Worm (Caenorhabditis elegans) whole organism, L4 larva: ENCODE measurements around the gene pmt-2.

ENCODE experiments used
- T26A8.4 ChIP-seq: fragments of 200-800 bp; sonication (Bioruptor generic); IDR thresholded peaks from 2 replicates; pipeline ENCODE4 v1.3.6; 2022; ENCODE audit warnings: missing genetic modification characterization, missing compliant biosample characterization
- arid-1 ChIP-seq: fragments of 200-800 bp; sonication (Bioruptor generic); conservative IDR thresholded peaks from 2 replicates; pipeline ENCODE4 v1.3.6; 2022; ENCODE audit warnings: missing genetic modification reagents, missing genetic modification characterization, missing compliant biosample characterization
- ctbp-1 ChIP-seq: fragments of 200-800 bp; sonication (Bioruptor generic); IDR thresholded peaks from 2 replicates; pipeline ENCODE4 v1.3.6; 2022; ENCODE audit warnings: missing genetic modification reagents, missing genetic modification characterization, missing compliant biosample characterization
- daf-12 ChIP-seq: fragments of 150-350 bp; optimal IDR thresholded peaks from 2 replicates; lab custom pipeline; 2014; ENCODE audit warnings: missing biosample characterization, missing genetic modification reagents, missing genetic modification characterization
- dmd-6 ChIP-seq: fragments of 200-800 bp; sonication (Bioruptor generic); IDR thresholded peaks from 2 replicates; pipeline ENCODE4 v1.3.6; 2022; ENCODE audit warnings: missing genetic modification reagents, missing genetic modification characterization, missing compliant biosample characterization
- hif-1 ChIP-seq, 2 experiments: sonication (generic microtip); optimal IDR thresholded peaks; 2 replicates each; lab custom pipeline; 2016 to 2017; ENCODE audit warnings: missing compliant biosample characterization in 2 of 2, missing genetic modification characterization in 2 of 2, missing genetic modification reagents in 2 of 2, missing genotype in 2 of 2, mild to moderate bottlenecking in 1 of 2
- madf-9 ChIP-seq: fragments of 200-800 bp; sonication (Bioruptor generic); conservative IDR thresholded peaks from 2 replicates; pipeline ENCODE4 v1.3.6; 2022; ENCODE audit warnings: missing genetic modification reagents, missing genetic modification characterization, missing compliant biosample characterization
- mdl-1 ChIP-seq, 2 experiments: fragments of 150-350 bp in 1 of 2; sonication (generic microtip) in 1 of 2; optimal IDR thresholded peaks; 2 replicates each; lab custom pipeline; 2014 to 2017; ENCODE audit warnings: missing biosample characterization in 2 of 2, missing genetic modification characterization in 2 of 2
- nhr-102 ChIP-seq: sonication (generic microtip); optimal IDR thresholded peaks from 2 replicates; lab custom pipeline; 2016; ENCODE audit warnings: mild to moderate bottlenecking, missing genetic modification characterization, moderate library complexity, missing compliant biosample characterization
- unc-130 ChIP-seq: sonication (generic microtip); optimal IDR thresholded peaks from 2 replicates; lab custom pipeline; 2016; ENCODE audit warnings: missing genetic modification reagents, missing genetic modification characterization, missing compliant biosample characterization
- unc-39 ChIP-seq: sonication (generic microtip); optimal IDR thresholded peaks from 2 replicates; lab custom pipeline; 2017; ENCODE audit warnings: missing biosample characterization, missing genetic modification characterization
- unc-62 ChIP-seq, 3 experiments: fragments of 150-350 bp in 1 of 3; sonication (generic microtip); optimal IDR thresholded peaks in 2 of 3; peaks in 1 of 3; 1 replicate in 1 of 3; 2 replicates in 2 of 3; lab custom pipeline; 2014 to 2017; ENCODE audit warnings: missing biosample characterization in 3 of 3, missing genetic modification characterization in 3 of 3, missing genetic modification reagents in 3 of 3, missing genotype in 1 of 3
- vab-7 ChIP-seq: fragments of 200-800 bp; sonication (Bioruptor generic); IDR thresholded peaks from 2 replicates; pipeline ENCODE4 v1.3.6; 2022; ENCODE audit warnings: missing genetic modification reagents, missing genetic modification characterization, missing compliant biosample characterization
- zag-1 ChIP-seq: fragments of 150-350 bp; optimal IDR thresholded peaks from 2 replicates; lab custom pipeline; 2014; ENCODE audit warnings: missing biosample characterization, missing genetic modification characterization

pmt-2 gene

DNA sequence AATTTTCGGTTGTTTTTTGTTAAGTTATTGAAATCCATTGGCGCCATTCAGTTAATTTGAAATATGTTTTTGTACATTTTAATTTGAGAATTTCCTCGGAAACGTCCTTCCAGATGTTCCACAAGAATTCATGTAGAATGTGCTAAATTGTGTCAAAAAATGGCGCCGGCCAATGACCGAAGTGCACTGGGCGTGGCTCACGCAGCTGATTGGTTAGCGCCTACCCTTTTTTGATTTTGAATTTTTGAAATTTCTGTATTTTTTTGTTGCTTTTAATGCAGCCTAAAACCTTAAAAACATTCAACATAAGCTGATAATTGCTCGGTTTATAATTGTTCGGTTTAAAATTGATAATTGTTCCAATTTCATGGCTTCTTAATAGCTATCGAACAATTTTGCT, 48.4 kb downstream of the pmt-2 start:
- TF ChIP-seq vab-7 (GFP tag; lab: Robert Waterston, UW) (no peak), nhr-102 (tag; lab: Kevin White, UChicago) (no peak), daf-12 (tag; lab: Kevin White, UChicago) (no peak), unc-130 (no peak), mdl-1 (tag; optimal IDR thresholded peaks at IDR 0.05; lab: Kevin White, UChicago) (no peak), zag-1 (no peak), dmd-6 (no peak)

DNA sequence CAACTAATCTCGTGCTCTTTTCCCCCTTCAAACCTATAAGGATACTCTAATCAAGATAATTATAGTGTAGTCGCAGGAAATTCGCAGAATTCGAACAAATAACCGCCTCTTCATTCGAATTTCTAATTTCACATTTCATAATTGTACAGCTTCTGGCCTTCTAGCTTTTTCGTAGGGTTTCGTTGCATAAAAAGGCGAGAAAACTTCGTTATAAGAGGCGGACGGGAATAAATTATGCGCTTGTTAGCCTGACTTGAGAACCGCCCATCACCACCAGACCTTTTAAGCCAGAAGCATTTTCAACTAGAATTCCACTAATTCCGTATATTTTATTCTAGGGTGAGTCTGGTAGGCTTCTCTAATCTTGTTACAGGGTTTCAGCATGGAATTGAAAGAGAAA, 53.3 kb downstream of the pmt-2 start, which contains the start of gene K03B4.4:
TSS of gene K03B4.4 (plus strand) at position 301 of the 400 bp plus-strand sequence.
- TF ChIP-seq hif-1 (tag; optimal IDR thresholded peaks at IDR 0.05; lab: Kevin White, UChicago) (no peak), ctbp-1 (GFP tag; lab: Robert Waterston, UW) (no peak)

DNA sequence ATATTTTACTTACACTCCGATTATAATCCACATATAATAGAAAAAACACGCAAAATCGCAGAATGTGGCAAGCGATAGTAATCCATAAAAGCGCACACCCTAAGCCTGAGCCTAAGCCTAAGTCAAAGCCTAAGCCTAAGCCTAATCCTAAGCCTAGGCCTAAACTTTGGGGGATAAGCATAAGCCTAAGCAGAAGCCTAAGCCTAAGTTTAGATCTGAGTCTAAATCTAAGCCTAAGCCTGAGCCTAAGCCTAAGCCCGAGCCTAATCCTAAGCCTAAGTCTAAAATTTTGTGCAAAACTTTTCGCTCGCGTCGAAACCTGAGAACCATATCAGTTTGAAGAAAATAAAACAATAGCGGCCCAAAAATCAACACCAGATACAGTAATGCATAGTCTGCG, 55.8 kb downstream of the pmt-2 start:
- TF ChIP-seq madf-9 (GFP tag; lab: Robert Waterston, UW), result no peak
- TF ChIP-seq unc-62 (GFP tag; optimal IDR thresholded peaks at IDR 0.05 in 1 of 2; lab: Kevin White, UChicago), result peak in 1 of 2 experiments; percentile 7
- no peak for TF ChIP-seq unc-62 (tag; optimal IDR thresholded peaks at IDR 0.05; lab: Kevin White, UChicago)
- no peak for TF ChIP-seq T26A8.4
- TF ChIP-seq arid-1 (GFP tag; lab: Robert Waterston, UW), result no peak
- TF ChIP-seq unc-39 (tag; lab: Kevin White, UChicago), result no peak
- TF ChIP-seq, all 104 proteins: peak for 1
